Fruit fly (Drosophila melanogaster) whole organism, embryonic: ENCODE results near the gene Fancd2.

Experiments
- Antp ChIP-seq: fragments of 200-800 bp; sonication (Bioruptor generic); optimal IDR thresholded peaks from 3 replicates; lab custom pipeline; 2016; ENCODE audit warnings: missing biosample characterization, missing genetic modification characterization
- Bteb2 ChIP-seq: fragments of 200-800 bp; sonication (Bioruptor generic); optimal IDR thresholded peaks from 2 replicates; lab custom pipeline; 2016; ENCODE audit warnings: missing biosample characterization, missing genetic modification characterization
- CG15011 ChIP-seq: fragments of 200-800 bp; sonication (Bioruptor generic); optimal IDR thresholded peaks from 3 replicates; lab custom pipeline; 2018; ENCODE audit warnings: missing biosample characterization, mild to moderate bottlenecking, missing genetic modification characterization
- CG15514 ChIP-seq: fragments of 200-800 bp; sonication (Bioruptor generic); optimal IDR thresholded peaks from 3 replicates; lab custom pipeline; 2017; ENCODE audit warnings: missing biosample characterization, missing genetic modification characterization, mild to moderate bottlenecking, moderate library complexity, missing genetic modification reagents
- CG16779 ChIP-seq: fragments of 200-800 bp; sonication (Bioruptor generic); IDR thresholded peaks from 2 replicates; pipeline ENCODE4 v1.3.6; 2022; ENCODE audit warnings: missing biosample characterization, missing genetic modification characterization
- CG16815 ChIP-seq: fragments of 200-800 bp; sonication (Bioruptor generic); optimal IDR thresholded peaks from 3 replicates; lab custom pipeline; 2017; ENCODE audit warnings: missing biosample characterization, mild to moderate bottlenecking, missing genetic modification characterization
- CG17385 ChIP-seq: fragments of 200-800 bp; sonication (Bioruptor generic); optimal IDR thresholded peaks from 3 replicates; lab custom pipeline; 2018; ENCODE audit warnings: missing biosample characterization, mild to moderate bottlenecking, missing genetic modification characterization
- CG17912 ChIP-seq: fragments of 200-800 bp; sonication (Bioruptor generic); optimal IDR thresholded peaks from 2 replicates; lab custom pipeline; 2018; ENCODE audit warnings: missing biosample characterization, mild to moderate bottlenecking, missing genetic modification characterization
- CG1792 ChIP-seq: fragments of 200-800 bp; sonication (Bioruptor generic); optimal IDR thresholded peaks from 2 replicates; lab custom pipeline; 2016; ENCODE audit warnings: missing biosample characterization, missing genetic modification characterization
- CG3065 ChIP-seq: fragments of 200-800 bp; sonication (Bioruptor generic); optimal IDR thresholded peaks from 2 replicates; lab custom pipeline; 2016; ENCODE audit warnings: missing biosample characterization, missing genetic modification characterization
- CG5953 ChIP-seq: fragments of 200-800 bp; sonication (Bioruptor generic); IDR thresholded peaks from 2 replicates; pipeline ENCODE4 v1.3.6; 2022; ENCODE audit warnings: missing biosample characterization, missing genetic modification characterization
- CG6683 ChIP-seq: fragments of 200-800 bp; sonication (Bioruptor generic); optimal IDR thresholded peaks from 2 replicates; lab custom pipeline; 2017; ENCODE audit warnings: missing biosample characterization, mild to moderate bottlenecking, missing genetic modification characterization, missing genetic modification reagents
- CG6689 ChIP-seq: fragments of 200-800 bp; sonication (Bioruptor generic); IDR thresholded peaks from 2 replicates; pipeline ENCODE4 v1.3.6; 2022; ENCODE audit warnings: missing biosample characterization, missing genetic modification characterization
- CG7745 ChIP-seq: fragments of 200-800 bp; sonication (Bioruptor generic); optimal IDR thresholded peaks from 2 replicates; lab custom pipeline; 2018; ENCODE audit warnings: missing biosample characterization, mild to moderate bottlenecking, missing genetic modification characterization, moderate library complexity
- CG7987 ChIP-seq: fragments of 200-800 bp; sonication (Bioruptor generic); optimal IDR thresholded peaks from 2 replicates; lab custom pipeline; 2018; ENCODE audit warnings: missing biosample characterization, mild to moderate bottlenecking, missing genetic modification characterization, moderate library complexity
- CG9932 ChIP-seq: fragments of 200-800 bp; sonication (Bioruptor generic); IDR thresholded peaks from 2 replicates; pipeline ENCODE4 v1.3.6; 2022; ENCODE audit warnings: missing biosample characterization, missing genetic modification characterization
- CTCF ChIP-seq: fragments of 200-800 bp; sonication (Bioruptor generic); optimal IDR thresholded peaks from 2 replicates; lab custom pipeline; 2017; ENCODE audit warnings: missing biosample characterization, mild to moderate bottlenecking, missing genetic modification characterization, moderate library complexity
- Camta ChIP-seq: fragments of 200-800 bp; sonication (Bioruptor generic); optimal IDR thresholded peaks from 2 replicates; lab custom pipeline; 2016; ENCODE audit warnings: missing biosample characterization, missing genetic modification characterization
- Deaf1 ChIP-seq: fragments of 200-800 bp; optimal IDR thresholded peaks from 3 replicates; lab custom pipeline; 2019; ENCODE audit warnings: missing biosample characterization, mild to moderate bottlenecking, missing genetic modification characterization, moderate library complexity
- Dip2 ChIP-seq: fragments of 200-800 bp; sonication (Bioruptor generic); IDR thresholded peaks from 2 replicates; pipeline ENCODE4 v1.3.6; 2022; ENCODE audit warnings: missing biosample characterization, missing genetic modification characterization
- Drgx ChIP-seq: fragments of 200-800 bp; sonication (Bioruptor generic); IDR thresholded peaks from 2 replicates; pipeline ENCODE4 v1.3.6; 2022; ENCODE audit warnings: missing biosample characterization, missing genetic modification characterization
- Ets97D ChIP-seq: fragments of 200-800 bp; sonication (Bioruptor generic); optimal IDR thresholded peaks from 3 replicates; lab custom pipeline; 2016; ENCODE audit warnings: missing biosample characterization, missing genetic modification characterization
- Fer1 ChIP-seq: fragments of 200-800 bp; sonication (Bioruptor generic); optimal IDR thresholded peaks from 2 replicates; lab custom pipeline; 2017; ENCODE audit warnings: missing biosample characterization, mild to moderate bottlenecking, missing genetic modification characterization
- HLHmδ ChIP-seq: fragments of 200-800 bp; sonication (Bioruptor generic); optimal IDR thresholded peaks from 2 replicates; lab custom pipeline; 2018; ENCODE audit warnings: missing biosample characterization, mild to moderate bottlenecking, missing genetic modification characterization, moderate library complexity
- Hr3 ChIP-seq: fragments of 200-800 bp; sonication (Bioruptor generic); optimal IDR thresholded peaks from 3 replicates; lab custom pipeline; 2016; ENCODE audit warnings: missing biosample characterization, missing genetic modification characterization
- Lhr ChIP-seq: fragments of 200-800 bp; sonication (Bioruptor generic); optimal IDR thresholded peaks from 3 replicates; lab custom pipeline; 2017; ENCODE audit warnings: mild to moderate bottlenecking, missing biosample characterization, missing genetic modification reagents, missing genetic modification characterization
- Max ChIP-seq: fragments of 200-800 bp; sonication (Bioruptor generic); optimal IDR thresholded peaks from 2 replicates; lab custom pipeline; 2016; ENCODE audit warnings: missing biosample characterization, mild to moderate bottlenecking, missing genetic modification characterization
- NC2β ChIP-seq: fragments of 200-800 bp; sonication (Bioruptor generic); optimal IDR thresholded peaks from 2 replicates; lab custom pipeline; 2016; ENCODE audit warnings: missing biosample characterization, missing genetic modification characterization
- Sry-β ChIP-seq: fragments of 200-800 bp; sonication (Bioruptor generic); optimal IDR thresholded peaks from 2 replicates; lab custom pipeline; 2018; ENCODE audit warnings: missing biosample characterization, mild to moderate bottlenecking, missing genetic modification characterization, moderate library complexity
- Stat92E ChIP-seq, 3 experiments: fragments of >200 bp in 2 of 3; fragments of 200-800 bp in 1 of 3; sonication (Bioruptor generic) in 1 of 3; optimal IDR thresholded peaks; 2 replicates each; lab custom pipeline; 2017 to 2019; ENCODE audit warnings: missing biosample characterization in 3 of 3, missing genetic modification characterization in 3 of 3, mild to moderate bottlenecking in 1 of 3, moderate library complexity in 1 of 3
- TFAM ChIP-seq: fragments of 200-800 bp; sonication (Bioruptor generic); optimal IDR thresholded peaks from 2 replicates; lab custom pipeline; 2017; ENCODE audit warnings: missing biosample characterization, missing genetic modification characterization, inconsistent platforms
- Vsx1 ChIP-seq: fragments of 200-800 bp; sonication (Bioruptor generic); optimal IDR thresholded peaks from 2 replicates; lab custom pipeline; 2017; ENCODE audit warnings: missing biosample characterization, mild to moderate bottlenecking, missing genetic modification characterization, missing genetic modification reagents
- ab ChIP-seq: fragments of 200-800 bp; sonication (Bioruptor generic); optimal IDR thresholded peaks from 2 replicates; lab custom pipeline; 2016; ENCODE audit warnings: missing biosample characterization, missing genetic modification characterization
- cas ChIP-seq: fragments of 200-800 bp; sonication (Bioruptor generic); IDR thresholded peaks from 2 replicates; pipeline ENCODE4 v1.3.6; 2022; ENCODE audit warnings: missing biosample characterization, missing genetic modification characterization
- chn ChIP-seq: fragments of 200-800 bp; sonication (Bioruptor generic); optimal IDR thresholded peaks from 2 replicates; lab custom pipeline; 2016; ENCODE audit warnings: missing biosample characterization, missing genetic modification characterization
- cwo ChIP-seq: fragments of 200-800 bp; sonication (Bioruptor generic); optimal IDR thresholded peaks from 3 replicates; lab custom pipeline; 2017; ENCODE audit warnings: missing biosample characterization, missing genetic modification characterization, mild to moderate bottlenecking, moderate library complexity, missing genetic modification reagents
- insv ChIP-seq, 2 experiments: fragments of 200-800 bp; sonication (Bioruptor generic); optimal IDR thresholded peaks; 3 replicates each; lab custom pipeline; 2016 to 2018; ENCODE audit warnings: missing biosample characterization in 2 of 2, missing genetic modification characterization in 2 of 2
- inv ChIP-seq: fragments of 200-800 bp; sonication (Bioruptor generic); IDR thresholded peaks from 2 replicates; pipeline ENCODE4 v1.3.6; 2022; ENCODE audit warnings: missing biosample characterization, missing genetic modification characterization; ENCODE audit not compliant: partially characterized antibody
- klu ChIP-seq: fragments of 200-800 bp; sonication (Bioruptor generic); IDR thresholded peaks from 2 replicates; pipeline ENCODE4 v1.3.6; 2022; ENCODE audit warnings: missing biosample characterization, missing genetic modification characterization
- kni ChIP-seq: fragments of 200-800 bp; sonication (Bioruptor generic); optimal IDR thresholded peaks from 3 replicates; lab custom pipeline; 2017; ENCODE audit warnings: mild to moderate bottlenecking, missing biosample characterization, missing genetic modification reagents, missing genetic modification characterization
- knrl ChIP-seq: fragments of 200-800 bp; sonication (Bioruptor generic); IDR thresholded peaks from 3 replicates; pipeline ENCODE4 v1.3.6; 2022; ENCODE audit warnings: missing biosample characterization, missing genetic modification characterization; ENCODE audit not compliant: partially characterized antibody
- mam ChIP-seq: fragments of 200-800 bp; sonication (Bioruptor generic); optimal IDR thresholded peaks from 3 replicates; lab custom pipeline; 2016; ENCODE audit warnings: missing biosample characterization, missing genetic modification characterization
- pho ChIP-seq: fragments of 200-800 bp; sonication (Bioruptor generic); optimal IDR thresholded peaks from 2 replicates; lab custom pipeline; 2016; ENCODE audit warnings: missing biosample characterization, missing genetic modification characterization
- scrt ChIP-seq: fragments of 200-800 bp; sonication (Bioruptor generic); optimal IDR thresholded peaks from 2 replicates; lab custom pipeline; 2018; ENCODE audit warnings: missing biosample characterization, mild to moderate bottlenecking, missing genetic modification characterization, moderate library complexity
- slp2 ChIP-seq: fragments of 200-800 bp; sonication (Bioruptor generic); optimal IDR thresholded peaks from 2 replicates; lab custom pipeline; 2016; ENCODE audit warnings: missing biosample characterization, missing genetic modification characterization
- ssp ChIP-seq: fragments of 200-800 bp; sonication (Bioruptor generic); IDR thresholded peaks from 2 replicates; pipeline ENCODE4 v1.3.6; 2022; ENCODE audit warnings: missing biosample characterization, missing genetic modification characterization
- tll ChIP-seq, 2 experiments: fragments of 200-800 bp in 1 of 2; fragments of >200 bp in 1 of 2; sonication (Bioruptor generic) in 1 of 2; optimal IDR thresholded peaks; 2 replicates each; lab custom pipeline; 2017 to 2019; ENCODE audit warnings: missing biosample characterization in 2 of 2, missing genetic modification characterization in 2 of 2, mild to moderate bottlenecking in 1 of 2, moderate library complexity in 1 of 2
- toy ChIP-seq: fragments of 200-800 bp; sonication (Bioruptor generic); IDR thresholded peaks from 2 replicates; pipeline ENCODE4 v1.3.6; 2022; ENCODE audit warnings: missing biosample characterization, missing genetic modification characterization
- unc-4 ChIP-seq: fragments of 200-800 bp; sonication (Bioruptor generic); IDR thresholded peaks from 2 replicates; pipeline ENCODE4 v1.3.6; 2022; ENCODE audit warnings: missing biosample characterization, missing genetic modification characterization; ENCODE audit not compliant: partially characterized antibody
- z ChIP-seq: fragments of 200-800 bp; sonication (Bioruptor generic); IDR thresholded peaks from 3 replicates; pipeline ENCODE4 v1.3.6; 2022; ENCODE audit warnings: missing biosample characterization, missing genetic modification characterization

Gene Fancd2

dm6 chr3R:20830153-20830695 is 14.2 kb upstream of the Fancd2 start, which contains the start of gene Adss (continued):
- TF ChIP-seq insv (GFP tag; optimal IDR thresholded peaks at IDR 0.05; lab: Kevin White, UChicago) = peak in 1 of 2 experiments; percentile 6
- peak; percentile 28 for TF ChIP-seq cwo (GFP tag; lab: Kevin White, UChicago)
- peak; percentile 42 for TF ChIP-seq NC2β (GFP tag; lab: Kevin White, UChicago)
- peak; percentile 31; the same call in 1 of the 3 replicates for TF ChIP-seq knrl (GFP tag; lab: Robert Waterston, UW)
- peak; percentile 78 for TF ChIP-seq Deaf1
- no peak for TF ChIP-seq Sry-β (GFP tag; lab: Kevin White, UChicago)
- TF ChIP-seq Stat92E (GFP tag; optimal IDR thresholded peaks at IDR 0.05; lab: Kevin White, UChicago) = peak in 1 of 3 experiments; percentile 43
- no peak for TF ChIP-seq toy
- TF ChIP-seq CG5953 (GFP tag; lab: Robert Waterston, UW) = no peak
- no peak for TF ChIP-seq ssp (GFP tag; lab: Robert Waterston, UW)
- peak; percentile 9 for TF ChIP-seq Max (GFP tag; lab: Kevin White, UChicago)
- TF ChIP-seq CG9932 = peak; percentile 10; the same call in 1 of the 2 replicates
- no peak for TF ChIP-seq CG16815
- TF ChIP-seq Ets97D (GFP tag; lab: Kevin White, UChicago) = peak; percentile 50
- TF ChIP-seq Hr3 (GFP tag; lab: Kevin White, UChicago) = no peak
- peak; percentile 21 for TF ChIP-seq CTCF (GFP tag; lab: Kevin White, UChicago)
- 0 out of 2 replicates have a peak, but pooled peaks have one; percentile 56 for TF ChIP-seq CG16779 (GFP tag; lab: Robert Waterston, UW)
- TF ChIP-seq Camta (GFP tag; lab: Kevin White, UChicago) = peak; percentile 15
- TF ChIP-seq CG7745 = no peak
- TF ChIP-seq pho (GFP tag; lab: Kevin White, UChicago) = peak; percentile 10
- TF ChIP-seq klu (GFP tag; lab: Robert Waterston, UW) = peak; percentile 93
- TF ChIP-seq Drgx = no peak
- peak; percentile 77 for TF ChIP-seq kni (GFP tag; lab: Kevin White, UChicago)
- no peak for TF ChIP-seq CG15011 (GFP tag; lab: Kevin White, UChicago)
- peak; percentile 51 for TF ChIP-seq CG17912 (GFP tag; lab: Kevin White, UChicago)
- no peak for TF ChIP-seq slp2 (GFP tag; lab: Kevin White, UChicago)
- TF ChIP-seq CG1792 (GFP tag; lab: Kevin White, UChicago) = no peak
- no peak for TF ChIP-seq scrt
- no peak for TF ChIP-seq Dip2
- peak; percentile 10 for TF ChIP-seq mam
- peak; percentile 59 for TF ChIP-seq CG7987 (GFP tag; lab: Kevin White, UChicago)
- no peak for TF ChIP-seq TFAM (GFP tag; lab: Kevin White, UChicago)
- TF ChIP-seq HLHmδ (GFP tag; lab: Kevin White, UChicago) = peak; percentile 94
- peak; percentile 52 for TF ChIP-seq Lhr (GFP tag; lab: Kevin White, UChicago)
- no peak for TF ChIP-seq Bteb2 (GFP tag; lab: Kevin White, UChicago)
- TF ChIP-seq z (GFP tag; lab: Robert Waterston, UW) = 0 out of 3 replicates have a peak, but pooled peaks have one; percentile 31
- peak; percentile 43 for TF ChIP-seq CG17385 (GFP tag; lab: Kevin White, UChicago)
- TF ChIP-seq CG15514 (GFP tag; lab: Kevin White, UChicago) = peak; percentile 66
- no peak for TF ChIP-seq ab (GFP tag; lab: Kevin White, UChicago)
- TF ChIP-seq unc-4 (GFP tag; lab: Robert Waterston, UW) = no peak; the same call in 1 of the 2 replicates
- no peak for TF ChIP-seq CG6683 (GFP tag; lab: Kevin White, UChicago)
- TF ChIP-seq inv (GFP tag; lab: Robert Waterston, UW) = peak; percentile 11; the same call in 1 of the 2 replicates
- no peak for TF ChIP-seq CG3065 (GFP tag; lab: Kevin White, UChicago)
- no peak for TF ChIP-seq tll (GFP tag; optimal IDR thresholded peaks at IDR 0.05; lab: Kevin White, UChicago)
- peak; percentile 36 for TF ChIP-seq Antp
- 0 out of 2 replicates have a peak, but pooled peaks have one; percentile 30 for TF ChIP-seq CG6689 (GFP tag; lab: Robert Waterston, UW)
- TF ChIP-seq chn (GFP tag; lab: Kevin White, UChicago) = peak; percentile 35
- TF ChIP-seq cas (GFP tag; lab: Robert Waterston, UW) = no peak
- peak; percentile 21 for TF ChIP-seq Fer1
- no peak for TF ChIP-seq Vsx1 (GFP tag; lab: Kevin White, UChicago)
